Worm (Caenorhabditis elegans): ENCODE data around the gene cdh-7.

Gene cdh-7

ce11 chrII:14798047-14798522 lies 44.9 kb upstream of the cdh-7 start, which contains the start of gene tbc-20 (continued):
- TF ChIP-seq elt-3 (tag; optimal IDR thresholded peaks at IDR 0.05), result no peak
- no peak for TF ChIP-seq unc-39 (tag; optimal IDR thresholded peaks at IDR 0.05)
- TF ChIP-seq fkh-2 (tag; optimal IDR thresholded peaks at IDR 0.05), result no peak
- TF ChIP-seq daf-12 (tag; optimal IDR thresholded peaks at IDR 0.05), result no peak
- peak; percentile 32 for TF ChIP-seq nhr-77 (tag; optimal IDR thresholded peaks at IDR 0.05)
- TF ChIP-seq lin-39 (tag; optimal IDR thresholded peaks at IDR 0.05), result no peak
- peak; percentile 4 for TF ChIP-seq pqm-1 (tag; optimal IDR thresholded peaks at IDR 0.05)
- no peak for TF ChIP-seq ceh-16 (tag; optimal IDR thresholded peaks at IDR 0.05)

ce11 chrII:14799367-14799766 lies 43.7 kb upstream of the cdh-7 start:
- no peak for TF ChIP-seq pha-4 (tag; optimal IDR thresholded peaks at IDR 0.05)
- no peak for TF ChIP-seq elt-3 (tag; optimal IDR thresholded peaks at IDR 0.05)
- TF ChIP-seq elt-2 (tag; optimal IDR thresholded peaks at IDR 0.05), result no peak
- no peak for TF ChIP-seq ama-1 (optimal IDR thresholded peaks at IDR 0.05)

ce11 chrII:14801086-14801531 lies 41.9 kb upstream of the cdh-7 start:
- TF ChIP-seq ama-1 (optimal IDR thresholded peaks at IDR 0.05) (peak; percentile 45), snpc-4 (tag; optimal IDR thresholded peaks at IDR 0.05) (peak; percentile 98), unc-39 (tag; optimal IDR thresholded peaks at IDR 0.05) (no peak), tbx-2 (tag; optimal IDR thresholded peaks at IDR 0.05) (peak; percentile 46), nhr-43 (tag; optimal IDR thresholded peaks at IDR 0.05; ENCODE audit: poor library complexity, severe bottlenecking) (peak; percentile 41), lin-15B (tag; optimal IDR thresholded peaks at IDR 0.05) (peak; percentile 37), nhr-11 (tag; optimal IDR thresholded peaks at IDR 0.05) (no peak), elt-2 (tag; optimal IDR thresholded peaks at IDR 0.05) (peak; percentile 6), daf-12 (tag; optimal IDR thresholded peaks at IDR 0.05) (no peak), lin-39 (tag; optimal IDR thresholded peaks at IDR 0.05) (peak; percentile 65), lsy-12 (tag; optimal IDR thresholded peaks at IDR 0.05) (peak; percentile 51), nhr-28 (tag; optimal IDR thresholded peaks at IDR 0.05) (no peak), hmg-11 (tag; optimal IDR thresholded peaks at IDR 0.05) (peak; percentile 75), nfya-1 (tag; optimal IDR thresholded peaks at IDR 0.05; ENCODE audit: insufficient read depth) (peak; percentile 48)

- TF ChIP-seq hmg-11 (tag; optimal IDR thresholded peaks at IDR 0.05) (peak; percentile 77), lsy-12 (tag; optimal IDR thresholded peaks at IDR 0.05) (peak; percentile 64), tbx-2 (tag; optimal IDR thresholded peaks at IDR 0.05) (peak; percentile 49), egl-27 (tag; optimal IDR thresholded peaks at IDR 0.05) (no peak), nhr-25 (tag; optimal IDR thresholded peaks at IDR 0.05) (peak; percentile 89), pha-4 (tag; optimal IDR thresholded peaks at IDR 0.05) (peak; percentile 42), nhr-28 (tag; optimal IDR thresholded peaks at IDR 0.05) (no peak), nhr-43 (tag; optimal IDR thresholded peaks at IDR 0.05; ENCODE audit: poor library complexity, severe bottlenecking) (peak; percentile 75), aly-2 (tag; optimal IDR thresholded peaks at IDR 0.05) (peak; percentile 64), ceh-28 (tag; optimal IDR thresholded peaks at IDR 0.05) (peak; percentile 80), unc-39 (tag; optimal IDR thresholded peaks at IDR 0.05) (no peak), fkh-2 (tag; optimal IDR thresholded peaks at IDR 0.05) (no peak), ceh-82 (tag; optimal IDR thresholded peaks at IDR 0.05) (peak; percentile 46), ztf-4 (tag; optimal IDR thresholded peaks at IDR 0.05) (peak; percentile 81), lin-15B (tag; optimal IDR thresholded peaks at IDR 0.05) (no peak), nhr-23 (tag; optimal IDR thresholded peaks at IDR 0.05) (peak; percentile 44), nhr-77 (tag; optimal IDR thresholded peaks at IDR 0.05) (peak; percentile 91), jun-1 (tag; optimal IDR thresholded peaks at IDR 0.05) (peak; percentile 47), nfya-1 (tag; optimal IDR thresholded peaks at IDR 0.05; ENCODE audit: insufficient read depth) (peak; percentile 56), sea-2 (GFP tag; optimal IDR thresholded peaks at IDR 0.05) (peak; percentile 52), ceh-16 (tag; optimal IDR thresholded peaks at IDR 0.05) (no peak), skn-1 (tag; optimal IDR thresholded peaks at IDR 0.05) (peak; percentile 35), eor-1 (tag; optimal IDR thresholded peaks at IDR 0.05) (peak in 1 of 2 experiments; percentile 10), nhr-237 (tag; optimal IDR thresholded peaks at IDR 0.05) (peak; percentile 2), snpc-4 (tag; optimal IDR thresholded peaks at IDR 0.05) (peak; percentile 98), elt-2 (tag; optimal IDR thresholded peaks at IDR 0.05) (peak; percentile 43), fos-1 (tag; optimal IDR thresholded peaks at IDR 0.05) (no peak), egl-5 (tag; optimal IDR thresholded peaks at IDR 0.05) (peak; percentile 1), zag-1 (tag; optimal IDR thresholded peaks at IDR 0.05) (no peak), lin-39 (tag; optimal IDR thresholded peaks at IDR 0.05) (peak; percentile 41)
These were observed 38.6 kb upstream of the cdh-7 start, which contains the start of gene W01D2.3 for ce11 chrII:14804259-14804899. Gene W01D2.3, minus strand, starts transcription at chrII:14804309.

Data from whole organism, L3 larva.